Worm (Caenorhabditis elegans): ENCODE results near the gene K05F6.14.

DNA sequence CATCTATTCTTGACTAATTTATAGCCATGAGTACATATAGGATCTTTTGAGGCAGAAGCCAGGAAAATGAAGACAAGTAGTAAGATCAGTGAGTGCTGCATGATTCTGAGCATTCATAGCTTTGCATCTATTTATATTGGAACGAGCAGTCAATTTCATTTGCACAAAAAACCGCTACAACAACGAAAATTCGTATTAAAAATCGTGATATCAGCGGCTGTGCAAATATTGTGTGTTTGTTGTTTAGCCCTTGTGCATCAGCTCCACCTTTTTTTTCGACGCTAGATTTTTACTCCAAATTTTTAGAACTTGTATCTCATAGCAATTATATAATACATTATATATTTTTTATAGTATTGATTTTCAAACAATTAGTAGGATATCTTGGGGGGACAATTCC, 22.2 kb downstream of the K05F6.14 start, which contains the start of gene clec-21:
- TF ChIP-seq ztf-11 (tag; optimal IDR thresholded peaks at IDR 0.05) (no peak), snpc-4 (tag; optimal IDR thresholded peaks at IDR 0.05) (no peak), lin-13 (GFP tag; optimal IDR thresholded peaks at IDR 0.05) (no peak), dmd-4 (tag; optimal IDR thresholded peaks at IDR 0.05) (no peak), blmp-1 (tag; optimal IDR thresholded peaks at IDR 0.05; ENCODE audit: insufficient read depth) (no peak), ztf-1 (GFP tag; conservative IDR thresholded peaks at IDR 0.05) (no peak), fos-1 (tag; optimal IDR thresholded peaks at IDR 0.05) (no peak)
